Worm (Caenorhabditis elegans) whole organism, midembryonic: ENCODE measurements around the gene nspc-19.
A peak's percentile ranks its signal among the peaks of the same experiment; 100 is the strongest.
"Not testable (repeated sequence)": the region's sequence is repeated elsewhere in the genome, so short reads cannot be mapped to it uniquely, and the experiment has no call there.

Experiments used
- T22C8.4 ChIP-seq: fragments of 200-800 bp; sonication (Bioruptor generic); IDR thresholded peaks from 2 replicates; pipeline ENCODE4 v1.3.6; 2022; ENCODE audit warnings: missing genetic modification characterization, missing compliant biosample characterization
- cog-1 ChIP-seq: sonication (generic microtip); optimal IDR thresholded peaks from 2 replicates; lab custom pipeline; 2016; ENCODE audit warnings: missing genetic modification characterization, missing compliant biosample characterization
- flt-1 ChIP-seq: fragments of 200-800 bp; sonication (Bioruptor generic); IDR thresholded peaks from 2 replicates; pipeline ENCODE4 v1.3.6; 2022; ENCODE audit warnings: missing genetic modification characterization, missing compliant biosample characterization
- klf-2 ChIP-seq: fragments of 200-800 bp; sonication (Bioruptor generic); conservative IDR thresholded peaks from 2 replicates; pipeline ENCODE4 v1.3.6; 2022; ENCODE audit warnings: missing genetic modification reagents, missing genetic modification characterization, missing compliant biosample characterization
- med-1 ChIP-seq: sonication (generic microtip); optimal IDR thresholded peaks from 2 replicates; lab custom pipeline; 2017; ENCODE audit warnings: missing genetic modification characterization, mild to moderate bottlenecking, missing compliant biosample characterization, antibody characterized with exemption, missing genetic modification reagents; ENCODE audit not compliant: insufficient read depth
- ref-1 ChIP-seq: fragments of 200-800 bp; sonication (Bioruptor generic); conservative IDR thresholded peaks from 2 replicates; pipeline ENCODE4 v1.3.6; 2022; ENCODE audit warnings: missing genetic modification reagents, missing genetic modification characterization, missing compliant biosample characterization
- tab-1 ChIP-seq: fragments of 200-800 bp; sonication (Bioruptor generic); IDR thresholded peaks from 2 replicates; pipeline ENCODE4 v1.3.6; 2022; ENCODE audit warnings: missing genetic modification characterization, missing compliant biosample characterization
- ztf-23 ChIP-seq: fragments of 200-800 bp; sonication (Bioruptor generic); IDR thresholded peaks from 2 replicates; pipeline ENCODE4 v1.3.6; 2022; ENCODE audit warnings: missing genetic modification reagents, missing genetic modification characterization, missing compliant biosample characterization
- ztf-29 ChIP-seq: fragments of 200-800 bp; sonication (Bioruptor generic); IDR thresholded peaks from 2 replicates; pipeline ENCODE4 v1.3.6; 2022; ENCODE audit warnings: missing genetic modification reagents, missing genetic modification characterization, missing compliant biosample characterization

nspc-19 gene

ce11 chrX:14520463-14520862 is 8.0 kb upstream of the nspc-19 start, which contains the start of gene D1025.1:
Gene D1025.1 (plus strand): TSS chrX:14520763.
- no peak for TF ChIP-seq ref-1 (GFP tag; lab: Robert Waterston, UW)
- TF ChIP-seq tab-1 (GFP tag; lab: Robert Waterston, UW), result no peak
- TF ChIP-seq klf-2 (GFP tag; lab: Robert Waterston, UW), result no peak
- no peak for TF ChIP-seq flt-1
- TF ChIP-seq med-1, result no peak
- TF ChIP-seq ztf-23, result no peak
- no peak for TF ChIP-seq ztf-29 (GFP tag; lab: Robert Waterston, UW)
- TF ChIP-seq cog-1, result no peak
- no peak for TF ChIP-seq T22C8.4 (GFP tag; lab: Robert Waterston, UW)

ce11 chrX:14523275-14523674 is 5.2 kb upstream of the nspc-19 start, which contains the start of gene nspc-16:
Gene nspc-16 (plus strand): TSS chrX:14523575.
- TF ChIP-seq tab-1 (GFP tag; lab: Robert Waterston, UW), result no peak
- no peak for TF ChIP-seq flt-1
- no peak for TF ChIP-seq ztf-23
- no peak for TF ChIP-seq ref-1 (GFP tag; lab: Robert Waterston, UW)
- no peak for TF ChIP-seq cog-1
- no peak for TF ChIP-seq med-1

- TF ChIP-seq T22C8.4 (GFP tag; lab: Robert Waterston, UW); tab-1 (GFP tag; lab: Robert Waterston, UW); ztf-23: not testable (repeated sequence)
These were observed 3.5 kb upstream of the nspc-19 start, which contains the start of gene nspc-17 for ce11 chrX:14525081-14525324. Gene nspc-17 (minus strand): TSS chrX:14525181.

- TF ChIP-seq klf-2 (GFP tag; lab: Robert Waterston, UW) (peak; percentile 55; the same call in 1 of the 2 replicates), ztf-23 (peak; percentile 89), tab-1 (GFP tag; lab: Robert Waterston, UW) (no peak; the same call in 1 of the 2 replicates), ref-1 (GFP tag; lab: Robert Waterston, UW) (no peak), cog-1 (peak; percentile 99), flt-1 (peak; percentile 89), ztf-29 (GFP tag; lab: Robert Waterston, UW) (peak; percentile 75), med-1 (peak; percentile 46), T22C8.4 (GFP tag; lab: Robert Waterston, UW) (peak; percentile 99)
These were observed 2.9 kb upstream of the nspc-19 start for ce11 chrX:14525325-14526305.

ce11 chrX:14527559-14527958 is 940 bp upstream of the nspc-19 start, which contains the start of gene nspc-18:
Gene nspc-18 (minus strand): TSS chrX:14527659.
- no peak for TF ChIP-seq ztf-23
- TF ChIP-seq cog-1, result no peak
- no peak for TF ChIP-seq ref-1 (GFP tag; lab: Robert Waterston, UW)
- no peak for TF ChIP-seq ztf-29 (GFP tag; lab: Robert Waterston, UW)
- no peak for TF ChIP-seq T22C8.4 (GFP tag; lab: Robert Waterston, UW)
- no peak for TF ChIP-seq klf-2 (GFP tag; lab: Robert Waterston, UW)

ce11 chrX:14530107-14530506 is 1.6 kb downstream of the nspc-19 start, which contains the start of gene nspc-20:
Gene nspc-20 (minus strand): TSS chrX:14530207.
- no peak for TF ChIP-seq ztf-23
- no peak for TF ChIP-seq klf-2 (GFP tag; lab: Robert Waterston, UW)
- TF ChIP-seq tab-1 (GFP tag; lab: Robert Waterston, UW), result no peak
- no peak for TF ChIP-seq flt-1
- TF ChIP-seq cog-1, result no peak
- no peak for TF ChIP-seq ztf-29 (GFP tag; lab: Robert Waterston, UW)
- TF ChIP-seq T22C8.4 (GFP tag; lab: Robert Waterston, UW), result no peak

- TF ChIP-seq T22C8.4 (GFP tag; lab: Robert Waterston, UW) (no peak), klf-2 (GFP tag; lab: Robert Waterston, UW) (no peak), ref-1 (GFP tag; lab: Robert Waterston, UW) (no peak), flt-1 (no peak), ztf-23 (no peak), med-1 (no peak), ztf-29 (GFP tag; lab: Robert Waterston, UW) (no peak), tab-1 (GFP tag; lab: Robert Waterston, UW) (no peak), cog-1 (no peak)
These were observed 5.6 kb downstream of the nspc-19 start, which contains the start of gene T24C2.5 for ce11 chrX:14534117-14534516. Gene T24C2.5 (plus strand): TSS chrX:14534417.

- TF ChIP-seq ztf-23 (no peak), flt-1 (no peak), med-1 (no peak), ref-1 (GFP tag; lab: Robert Waterston, UW) (no peak), cog-1 (no peak), tab-1 (GFP tag; lab: Robert Waterston, UW) (no peak), T22C8.4 (GFP tag; lab: Robert Waterston, UW) (no peak), klf-2 (GFP tag; lab: Robert Waterston, UW) (no peak), ztf-29 (GFP tag; lab: Robert Waterston, UW) (no peak)
These were observed 6.1 kb downstream of the nspc-19 start for ce11 chrX:14534596-14534995.

ce11 chrX:14535913-14536312 is 7.4 kb downstream of the nspc-19 start:
- TF ChIP-seq klf-2 (GFP tag; lab: Robert Waterston, UW), result no peak
- TF ChIP-seq ref-1 (GFP tag; lab: Robert Waterston, UW), result no peak
- TF ChIP-seq ztf-29 (GFP tag; lab: Robert Waterston, UW), result no peak
- no peak for TF ChIP-seq cog-1
- TF ChIP-seq tab-1 (GFP tag; lab: Robert Waterston, UW), result no peak
- TF ChIP-seq flt-1, result no peak
- TF ChIP-seq T22C8.4 (GFP tag; lab: Robert Waterston, UW), result no peak
- TF ChIP-seq med-1, result no peak
- no peak for TF ChIP-seq ztf-23

- TF ChIP-seq T22C8.4 (GFP tag; lab: Robert Waterston, UW), result no peak
These were observed 9.1 kb downstream of the nspc-19 start for ce11 chrX:14537625-14538024.
